Fruit fly (Drosophila melanogaster) S2 (cell line): ENCODE measurements around the gene mei-38.
"Not testable (repeated sequence)": the region's sequence is repeated elsewhere in the genome, so short reads cannot be mapped to it uniquely, and the experiment has no call there.

ENCODE experiments used
- CG8478 ChIP-seq: fragments of >200 bp; optimal IDR thresholded peaks from 2 replicates; lab custom pipeline; 2018
- CTCF ChIP-seq, 2 experiments: fragments of >200 bp; optimal IDR thresholded peaks; 2 replicates each; lab custom pipeline; 2018

dm6 chrX:1523277-1523676 lies 46.4 kb downstream of the mei-38 start:
- TF ChIP-seq CTCF (optimal IDR thresholded peaks at IDR 0.05; lab: Kevin White, UChicago), result peak; percentile 73 to 87
- TF ChIP-seq CG8478 (lab: Kevin White, UChicago), result not testable (repeated sequence)
